Worm (Caenorhabditis elegans) whole organism, early embryonic: ENCODE results near the gene gtl-1.
"Not testable (repeated sequence)": the region's sequence is repeated elsewhere in the genome, so short reads cannot be mapped to it uniquely, and the experiment has no call there.

Experiments used
- B0310.2 ChIP-seq: sonication (generic microtip); optimal IDR thresholded peaks from 2 replicates; lab custom pipeline; 2016; ENCODE audit warnings: mild to moderate bottlenecking, missing genetic modification characterization, missing compliant biosample characterization
- F13C5.2 ChIP-seq: sonication (generic microtip); optimal IDR thresholded peaks from 2 replicates; lab custom pipeline; 2017; ENCODE audit warnings: mild to moderate bottlenecking, missing genetic modification characterization, inconsistent platforms, missing compliant biosample characterization
- aly-1 ChIP-seq: sonication (generic microtip); optimal IDR thresholded peaks from 2 replicates; lab custom pipeline; 2016; ENCODE audit warnings: missing genetic modification characterization, missing compliant biosample characterization
- ama-1 ChIP-seq: fragments of 150-350 bp; optimal IDR thresholded peaks from 2 replicates; lab custom pipeline; 2014
- ceh-13 ChIP-seq: fragments of 200-800 bp; sonication (Bioruptor generic); optimal IDR thresholded peaks from 2 replicates; lab custom pipeline; 2018; ENCODE audit warnings: mild to moderate bottlenecking, missing genetic modification characterization, missing compliant biosample characterization
- ceh-36 ChIP-seq: sonication (generic microtip); optimal IDR thresholded peaks from 2 replicates; lab custom pipeline; 2016; ENCODE audit warnings: missing genetic modification characterization, inconsistent platforms, missing compliant biosample characterization
- ets-7 ChIP-seq: sonication (generic microtip); optimal IDR thresholded peaks from 2 replicates; lab custom pipeline; 2016; ENCODE audit warnings: missing genotype, missing genetic modification characterization, missing compliant biosample characterization
- flt-1 ChIP-seq: fragments of 200-800 bp; sonication (Bioruptor generic); IDR thresholded peaks from 2 replicates; pipeline ENCODE4 v1.3.6; 2022; ENCODE audit warnings: missing genetic modification characterization, missing compliant biosample characterization
- hmbx-1 ChIP-seq: sonication (generic microtip); optimal IDR thresholded peaks from 2 replicates; lab custom pipeline; 2016; ENCODE audit warnings: mild to moderate bottlenecking, missing genetic modification characterization, missing compliant biosample characterization
- hmg-4 ChIP-seq: fragments of 200-800 bp; sonication (Bioruptor generic); optimal IDR thresholded peaks from 2 replicates; lab custom pipeline; 2018; ENCODE audit warnings: mild to moderate bottlenecking, missing genetic modification characterization, missing compliant biosample characterization
- hnd-1 ChIP-seq: sonication (generic microtip); optimal IDR thresholded peaks from 2 replicates; lab custom pipeline; 2016; ENCODE audit warnings: missing genetic modification characterization, missing compliant biosample characterization
- pes-1 ChIP-seq: fragments of 200-800 bp; sonication (Bioruptor generic); IDR thresholded peaks from 2 replicates; pipeline ENCODE4 v1.3.6; 2022; ENCODE audit warnings: missing genetic modification reagents, missing genetic modification characterization, missing compliant biosample characterization
- scrt-1 ChIP-seq: fragments of 200-800 bp; sonication (Bioruptor generic); IDR thresholded peaks from 2 replicates; pipeline ENCODE4 v1.3.6; 2022; ENCODE audit warnings: missing genetic modification characterization, missing compliant biosample characterization
- sea-1 ChIP-seq: fragments of 200-800 bp; sonication (Bioruptor generic); conservative IDR thresholded peaks from 2 replicates; pipeline ENCODE4 v1.3.6; 2022; ENCODE audit warnings: missing genetic modification characterization, missing compliant biosample characterization
- tbx-11 ChIP-seq: fragments of 200-800 bp; sonication (Bioruptor generic); IDR thresholded peaks from 2 replicates; pipeline ENCODE4 v1.3.6; 2022; ENCODE audit warnings: missing genetic modification characterization, missing compliant biosample characterization
- tbx-37 ChIP-seq: fragments of 200-800 bp; sonication (Bioruptor generic); conservative IDR thresholded peaks from 2 replicates; pipeline ENCODE4 v1.3.6; 2022; ENCODE audit warnings: missing genetic modification reagents, missing genetic modification characterization, missing compliant biosample characterization
- tra-4 ChIP-seq: sonication (generic microtip); optimal IDR thresholded peaks from 2 replicates; lab custom pipeline; 2017; ENCODE audit warnings: missing genetic modification characterization, missing compliant biosample characterization

The gtl-1 gene

DNA sequence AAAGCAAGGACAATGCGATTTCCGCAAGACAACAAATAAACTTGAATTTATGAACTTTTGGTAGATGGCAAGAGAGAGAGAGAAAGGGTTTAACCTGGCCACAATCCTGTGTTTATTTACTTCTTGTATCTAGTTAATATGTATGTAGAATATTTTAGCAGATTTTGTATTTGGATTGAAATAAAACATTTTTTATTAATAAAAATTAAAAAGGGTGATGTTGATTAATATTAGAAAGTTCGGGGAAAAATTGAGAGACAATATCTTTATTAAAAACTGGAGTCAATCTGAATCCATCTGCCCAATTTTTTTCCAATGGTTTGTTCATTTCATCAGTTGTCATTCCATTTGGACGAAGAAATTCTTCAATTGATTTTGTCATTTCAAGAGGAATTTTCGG lies 6.8 kb upstream of the gtl-1 start, which contains the start of gene col-127:
col-127 (minus strand) TSS at position 101 of the 400 bp plus-strand sequence.
- TF ChIP-seq F13C5.2 (no peak), hnd-1 (tag; lab: Kevin White, UChicago) (no peak), hmbx-1 (tag; lab: Kevin White, UChicago) (no peak), flt-1 (GFP tag; lab: Robert Waterston, UW) (no peak), hmg-4 (GFP tag; lab: Kevin White, UChicago) (no peak), ceh-13 (no peak), tra-4 (no peak), scrt-1 (no peak), ets-7 (no peak), pes-1 (GFP tag; lab: Robert Waterston, UW) (no peak), tbx-11 (GFP tag; lab: Robert Waterston, UW) (no peak), ceh-36 (tag; lab: Kevin White, UChicago) (no peak), aly-1 (no peak), ama-1 (lab: Kevin White, UChicago) (no peak), tbx-37 (no peak), B0310.2 (tag; lab: Kevin White, UChicago) (no peak), sea-1 (GFP tag; lab: Robert Waterston, UW) (no peak)

DNA sequence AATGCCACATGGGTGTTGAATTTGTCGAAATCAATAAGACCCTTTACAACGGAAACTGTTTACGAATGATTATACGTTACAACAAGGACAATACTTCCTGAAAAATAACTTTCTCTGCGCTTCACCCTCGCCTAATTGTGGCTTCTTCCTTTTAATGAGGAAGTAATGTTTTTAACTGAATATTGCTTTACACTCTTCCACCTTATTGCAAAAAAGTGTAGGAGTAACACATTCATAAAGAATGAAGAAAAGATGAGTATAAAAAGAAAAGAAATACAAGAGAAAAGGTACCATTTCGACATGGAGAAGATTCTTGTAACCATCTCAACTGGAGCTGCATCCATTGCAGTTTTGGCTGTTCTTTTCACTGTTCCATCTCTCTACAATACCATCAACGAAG lies 3.8 kb upstream of the gtl-1 start, which contains the start of gene col-126:
col-126 (plus strand) TSS at position 301 of the 400 bp plus-strand sequence.
- not testable (repeated sequence) for TF ChIP-seq tbx-37; ceh-13; B0310.2 (tag; lab: Kevin White, UChicago)

DNA sequence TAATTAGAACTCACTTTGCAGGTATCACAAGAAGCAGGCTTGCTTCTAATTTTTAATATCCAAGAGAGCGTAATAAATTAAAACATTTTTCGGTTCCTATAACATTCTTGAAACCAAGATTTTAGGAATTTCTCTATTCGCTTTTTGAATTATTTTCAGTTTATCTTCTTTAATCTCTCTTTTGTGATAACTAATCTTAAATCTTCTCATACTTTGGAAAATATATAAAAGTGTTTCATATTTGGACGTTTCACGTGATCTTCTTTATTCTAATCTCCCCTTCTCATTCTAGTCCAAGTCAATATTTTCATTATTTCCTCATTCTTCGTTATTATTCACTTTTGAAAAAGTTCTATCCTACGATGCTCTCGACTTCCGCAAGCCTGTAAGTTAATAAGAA lies 2.2 kb upstream of the gtl-1 start, which contains the start of gene F54D1.1:
F54D1.1 (plus strand) TSS at position 301 of the 400 bp plus-strand sequence.
- TF ChIP-seq aly-1 (no peak), pes-1 (GFP tag; lab: Robert Waterston, UW) (no peak), ets-7 (no peak), tbx-11 (GFP tag; lab: Robert Waterston, UW) (no peak), ceh-13 (no peak), B0310.2 (tag; lab: Kevin White, UChicago) (no peak), hmbx-1 (tag; lab: Kevin White, UChicago) (no peak), sea-1 (GFP tag; lab: Robert Waterston, UW) (no peak)

DNA sequence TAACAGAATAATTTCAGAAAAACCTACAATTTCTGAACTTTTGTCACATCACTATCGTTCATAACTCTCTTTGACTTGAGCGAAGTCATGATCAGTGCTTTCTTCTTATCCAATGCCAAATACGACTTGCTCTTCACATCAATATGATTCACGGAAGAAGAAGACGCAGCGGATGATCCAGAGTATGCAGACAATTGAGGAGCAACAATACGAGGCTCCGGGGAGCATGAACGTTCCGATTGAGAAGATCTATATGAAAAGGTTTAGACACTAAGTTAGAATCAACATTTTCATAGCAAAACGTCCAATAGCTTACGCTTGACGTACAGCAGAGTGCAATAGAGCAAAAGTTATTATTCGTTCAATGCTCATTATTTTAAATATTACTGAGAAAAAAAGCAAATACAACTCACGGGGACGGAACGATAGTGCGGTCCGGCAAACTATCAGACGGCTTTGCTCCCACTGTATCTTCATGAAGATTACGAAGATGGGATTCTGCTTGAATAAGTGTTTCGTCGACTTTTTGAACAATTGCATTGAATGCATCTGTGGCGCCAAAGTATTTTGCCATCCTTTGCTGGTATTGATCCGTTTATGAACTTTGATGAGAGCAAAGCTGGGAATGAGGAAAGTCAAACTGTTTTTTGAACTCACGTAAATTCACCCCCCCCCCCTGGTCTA lies 1.4 kb upstream of the gtl-1 start, which contains the start of gene C05C12.5:
C05C12.5 (minus strand) TSS at position 642 of the 684 bp plus-strand sequence.
- no peak for TF ChIP-seq flt-1 (GFP tag; lab: Robert Waterston, UW)
- TF ChIP-seq tbx-37: no peak
- no peak for TF ChIP-seq ceh-36 (tag; lab: Kevin White, UChicago)
- TF ChIP-seq sea-1 (GFP tag; lab: Robert Waterston, UW): no peak
- TF ChIP-seq hnd-1 (tag; lab: Kevin White, UChicago): no peak
- no peak for TF ChIP-seq aly-1
- no peak for TF ChIP-seq hmbx-1 (tag; lab: Kevin White, UChicago)
- no peak for TF ChIP-seq hmg-4 (GFP tag; lab: Kevin White, UChicago)
- TF ChIP-seq ceh-13: no peak
- no peak for TF ChIP-seq ama-1 (lab: Kevin White, UChicago)
- TF ChIP-seq tbx-11 (GFP tag; lab: Robert Waterston, UW): no peak
- no peak for TF ChIP-seq ets-7
- no peak for TF ChIP-seq pes-1 (GFP tag; lab: Robert Waterston, UW)
- no peak for TF ChIP-seq tra-4
- no peak for TF ChIP-seq F13C5.2
- no peak for TF ChIP-seq scrt-1
- TF ChIP-seq B0310.2 (tag; lab: Kevin White, UChicago): no peak

DNA sequence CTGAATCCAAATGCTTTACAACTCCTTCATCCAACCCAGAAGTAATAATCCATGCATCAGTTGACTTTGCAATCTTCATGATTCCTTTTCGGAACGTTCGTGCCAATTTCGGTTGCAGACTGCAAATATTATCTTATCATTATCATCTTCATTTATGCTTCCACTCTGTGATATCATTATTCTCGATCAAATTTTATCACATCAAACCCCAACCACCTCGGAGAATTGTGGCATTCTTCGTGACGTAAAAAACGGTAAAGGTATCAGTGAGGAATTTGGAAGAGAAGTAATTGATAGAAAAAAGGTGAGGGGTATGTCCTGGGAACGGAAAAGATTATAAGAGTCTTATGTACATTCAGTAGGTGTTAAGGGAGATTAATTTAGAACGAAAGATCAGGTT lies 1.9 kb downstream of the gtl-1 start:
- no peak for TF ChIP-seq F13C5.2

DNA sequence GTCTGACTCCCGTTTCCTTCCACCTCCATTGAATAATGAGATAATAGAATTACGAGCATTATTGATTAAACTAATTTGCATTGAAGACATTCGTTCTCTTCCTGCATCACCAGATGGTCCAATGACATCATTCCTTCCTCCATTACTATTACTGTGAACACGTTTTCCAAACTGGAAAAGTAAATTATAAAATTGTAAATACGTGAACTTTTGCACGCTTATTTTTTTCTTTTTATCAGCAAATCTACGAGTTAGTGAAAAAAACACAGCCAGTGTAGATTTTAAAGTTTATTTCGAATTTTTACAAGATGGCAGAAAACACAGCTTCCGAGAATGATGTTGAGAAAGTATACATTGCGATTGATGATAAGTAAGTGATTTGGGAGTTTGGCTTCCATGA lies 5.6 kb downstream of the gtl-1 start, which contains the start of gene C05C12.1:
C05C12.1 (plus strand) TSS at position 301 of the 400 bp plus-strand sequence.
- TF ChIP-seq ceh-13; sea-1 (GFP tag; lab: Robert Waterston, UW); hmbx-1 (tag; lab: Kevin White, UChicago): not testable (repeated sequence)

DNA sequence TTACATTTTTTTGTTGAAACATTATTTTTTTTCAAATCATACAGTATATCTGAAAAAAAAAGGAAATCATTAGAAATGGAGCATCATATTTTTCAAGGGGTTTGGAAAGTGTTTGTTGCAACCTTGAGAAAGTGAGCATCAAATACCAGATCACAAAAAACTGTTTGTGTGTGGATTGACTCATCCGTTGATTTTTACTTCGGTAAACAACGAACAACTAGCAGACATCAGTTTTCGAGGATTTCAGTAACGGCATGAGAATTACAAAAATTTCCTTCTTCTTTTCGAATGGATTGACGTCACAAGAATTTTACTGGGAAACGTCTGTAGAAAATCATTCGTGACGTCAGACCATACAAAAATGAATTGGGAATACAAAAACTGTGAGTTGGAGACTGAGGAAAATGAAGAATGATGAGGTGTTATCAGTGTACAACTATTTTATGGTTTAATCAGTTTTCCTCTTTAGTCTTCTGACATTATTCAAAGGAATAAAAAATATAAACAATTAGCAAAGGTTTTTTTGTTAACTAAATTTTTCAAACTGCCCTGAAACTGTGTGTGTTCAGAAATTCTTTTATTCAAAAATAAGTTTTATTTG lies 11.2 kb downstream of the gtl-1 start, which contains the start of gene C05C12.4:
C05C12.4 (minus strand) TSS at position 51 of the 601 bp plus-strand sequence.
- TF ChIP-seq tbx-37 (no peak), hmbx-1 (tag; lab: Kevin White, UChicago) (no peak), ceh-36 (tag; lab: Kevin White, UChicago) (no peak)

DNA sequence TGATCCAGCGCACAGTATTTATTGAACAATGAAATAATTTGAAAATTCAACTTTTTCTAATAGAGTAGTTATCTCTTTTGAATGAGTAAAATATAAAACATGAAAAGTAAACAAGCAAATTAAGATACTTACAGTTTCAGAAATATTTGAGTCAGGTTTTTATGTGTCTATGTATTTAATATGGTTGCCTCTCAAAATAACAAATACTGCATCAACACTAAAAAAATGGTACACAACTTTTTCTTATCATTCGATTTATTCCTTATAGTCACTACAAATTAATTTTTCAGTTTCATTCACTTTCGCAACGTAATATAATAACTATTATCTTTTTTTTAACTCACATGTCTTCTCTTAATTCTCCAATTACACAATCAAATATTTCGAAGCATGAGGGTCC lies 11.9 kb downstream of the gtl-1 start:
- no peak for TF ChIP-seq aly-1
- no peak for TF ChIP-seq hnd-1 (tag; lab: Kevin White, UChicago)
- no peak for TF ChIP-seq ama-1 (lab: Kevin White, UChicago)
- no peak for TF ChIP-seq ets-7
- TF ChIP-seq tra-4: no peak
- TF ChIP-seq tbx-37: no peak
- no peak for TF ChIP-seq hmbx-1 (tag; lab: Kevin White, UChicago)
- TF ChIP-seq B0310.2 (tag; lab: Kevin White, UChicago): no peak
- no peak for TF ChIP-seq hmg-4 (GFP tag; lab: Kevin White, UChicago)
- no peak for TF ChIP-seq scrt-1
- TF ChIP-seq ceh-13: no peak
